Worm (Caenorhabditis elegans): Measurements from ENCODE around the gene cdf-1.

DNA sequence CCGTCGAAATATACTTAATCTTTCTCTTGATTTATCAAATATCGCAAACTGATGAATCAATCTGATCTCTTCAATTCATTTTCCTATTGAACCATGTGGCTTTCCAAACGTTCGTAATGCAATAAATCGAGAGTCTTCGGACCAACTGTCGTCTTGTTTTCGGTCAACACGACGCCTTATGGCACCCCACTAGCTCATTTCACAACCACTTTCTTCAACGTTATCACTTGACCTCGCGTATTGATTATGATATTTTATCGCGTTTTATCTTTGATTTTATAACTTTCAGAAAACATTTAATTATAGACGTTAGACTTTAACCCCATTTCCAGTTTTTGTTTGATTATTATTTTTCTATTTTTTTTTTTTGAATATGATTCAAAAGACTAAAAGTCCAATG lies 4.9 kb upstream of the cdf-1 start:
- TF ChIP-seq ets-5 (GFP tag; IDR thresholded peaks at IDR 0.05) = no peak
- no peak for TF ChIP-seq sptf-1 (tag; optimal IDR thresholded peaks at IDR 0.05)
- TF ChIP-seq ama-1 (optimal IDR thresholded peaks at IDR 0.05) = no peak
